Fruit fly (Drosophila melanogaster) whole organism, wandering third instar larva: ENCODE results near the gene CG8861.

ENCODE experiments used
- Abd-B ChIP-seq: fragments of >200 bp; optimal IDR thresholded peaks from 2 replicates; lab custom pipeline; 2017; ENCODE audit warnings: missing biosample characterization, missing genetic modification characterization
- CG9705 ChIP-seq: fragments of 200-800 bp; sonication (Bioruptor generic); optimal IDR thresholded peaks from 2 replicates; lab custom pipeline; 2018; ENCODE audit warnings: missing biosample characterization, mild to moderate bottlenecking, missing genetic modification characterization
- CrebA ChIP-seq: fragments of 200-800 bp; sonication (Bioruptor generic); optimal IDR thresholded peaks from 2 replicates; lab custom pipeline; 2016; ENCODE audit warnings: missing biosample characterization, mild to moderate bottlenecking, missing genetic modification characterization, borderline replicate concordance
- Dfd ChIP-seq: fragments of >200 bp; optimal IDR thresholded peaks from 2 replicates; lab custom pipeline; 2017; ENCODE audit warnings: missing biosample characterization, missing genetic modification characterization
- GATAd ChIP-seq: sonication (Bioruptor generic); optimal IDR thresholded peaks from 2 replicates; lab custom pipeline; 2016; ENCODE audit warnings: missing biosample characterization, missing genetic modification characterization
- HLH106 ChIP-seq: fragments of 200-800 bp; optimal IDR thresholded peaks from 3 replicates; lab custom pipeline; 2019; ENCODE audit warnings: missing biosample characterization, mild to moderate bottlenecking, missing genetic modification characterization, moderate library complexity
- Hnf4 ChIP-seq: fragments of 200-800 bp; sonication (Bioruptor generic); optimal IDR thresholded peaks from 2 replicates; lab custom pipeline; 2016; ENCODE audit warnings: missing biosample characterization, mild to moderate bottlenecking, missing genetic modification characterization
- Hr83 ChIP-seq: fragments of 200-300 bp; sonication (Bioruptor generic); optimal IDR thresholded peaks from 2 replicates; lab custom pipeline; 2016; ENCODE audit warnings: missing biosample characterization, mild to moderate bottlenecking, missing genetic modification characterization, moderate library complexity; ENCODE audit not compliant: poor library complexity, severe bottlenecking
- Jra ChIP-seq: sonication (Bioruptor generic); optimal IDR thresholded peaks from 2 replicates; lab custom pipeline; 2016; ENCODE audit warnings: missing biosample characterization, missing genetic modification characterization
- Mio ChIP-seq: sonication (Bioruptor generic); optimal IDR thresholded peaks from 2 replicates; lab custom pipeline; 2016; ENCODE audit warnings: missing biosample characterization, missing genetic modification characterization
- Myc ChIP-seq: fragments of >200 bp; optimal IDR thresholded peaks from 2 replicates; lab custom pipeline; 2017
- N ChIP-seq: fragments of >200 bp; optimal IDR thresholded peaks from 2 replicates; lab custom pipeline; 2018; ENCODE audit warnings: missing biosample characterization, missing external identifiers, missing genetic modification characterization
- OdsH ChIP-seq: fragments of 200-800 bp; sonication (Bioruptor generic); optimal IDR thresholded peaks from 2 replicates; lab custom pipeline; 2016; ENCODE audit warnings: missing biosample characterization, mild to moderate bottlenecking, missing genetic modification characterization
- Rel ChIP-seq, 2 experiments: fragments of 200-800 bp; sonication (Bioruptor generic) in 1 of 2; optimal IDR thresholded peaks; 2 replicates in 1 of 2; 3 replicates in 1 of 2; lab custom pipeline; 2016 to 2019; ENCODE audit warnings: mild to moderate bottlenecking in 2 of 2, missing biosample characterization in 2 of 2, missing genetic modification characterization in 2 of 2, moderate library complexity in 1 of 2
- Sp1 ChIP-seq: fragments of 200-800 bp; sonication (Bioruptor generic); optimal IDR thresholded peaks from 3 replicates; lab custom pipeline; 2019; ENCODE audit warnings: missing biosample characterization, mild to moderate bottlenecking, missing genetic modification characterization, moderate library complexity
- Vsx2 ChIP-seq: fragments of 200-300, 225-300 bp; sonication (Bioruptor generic); optimal IDR thresholded peaks from 2 replicates; lab custom pipeline; 2018; ENCODE audit warnings: missing biosample characterization, missing genetic modification characterization; ENCODE audit not compliant: partially characterized antibody
- br ChIP-seq: fragments of 200-800 bp; sonication (Bioruptor generic); optimal IDR thresholded peaks from 2 replicates; lab custom pipeline; 2016; ENCODE audit warnings: missing biosample characterization, missing genetic modification characterization
- brk ChIP-seq: fragments of 200-800 bp; sonication (Bioruptor generic); optimal IDR thresholded peaks from 2 replicates; lab custom pipeline; 2016; ENCODE audit warnings: missing biosample characterization, mild to moderate bottlenecking, missing genetic modification characterization
- dl ChIP-seq, 2 experiments: fragments of 175-275, 200-275 bp in 1 of 2; fragments of 200-275 bp in 1 of 2; sonication (Bioruptor generic); optimal IDR thresholded peaks; lab custom pipeline; 2018; ENCODE audit warnings: mild to moderate bottlenecking in 2 of 2, missing biosample characterization in 2 of 2, missing genetic modification characterization in 2 of 2, moderate library complexity in 2 of 2; ENCODE audit not compliant: partially characterized antibody in 2 of 2, insufficient read depth in 1 of 2
- dmrt93B ChIP-seq: fragments of 200-800 bp; sonication (Bioruptor generic); optimal IDR thresholded peaks from 2 replicates; lab custom pipeline; 2018; ENCODE audit warnings: missing biosample characterization, mild to moderate bottlenecking, missing genetic modification characterization
- dsf ChIP-seq: sonication (Bioruptor generic); optimal IDR thresholded peaks from 2 replicates; lab custom pipeline; 2016; ENCODE audit warnings: missing biosample characterization, missing genetic modification characterization, borderline replicate concordance
- ey ChIP-seq: fragments of 200-800 bp; sonication (Bioruptor generic); optimal IDR thresholded peaks from 2 replicates; lab custom pipeline; 2016; ENCODE audit warnings: missing biosample characterization, missing genetic modification characterization
- foxo ChIP-seq, 2 experiments: fragments of 200-800 bp; sonication (Bioruptor generic); optimal IDR thresholded peaks; 2 replicates in 1 of 2; 3 replicates in 1 of 2; lab custom pipeline; 2016 to 2017; ENCODE audit warnings: missing biosample characterization in 2 of 2, missing genetic modification characterization in 2 of 2
- fru ChIP-seq: fragments of 200-800 bp; sonication (Bioruptor generic); optimal IDR thresholded peaks from 3 replicates; lab custom pipeline; 2016; ENCODE audit warnings: missing biosample characterization, mild to moderate bottlenecking, missing genetic modification characterization
- h ChIP-seq: fragments of 200-800 bp; sonication (Bioruptor generic); optimal IDR thresholded peaks from 3 replicates; lab custom pipeline; 2016; ENCODE audit warnings: missing biosample characterization, mild to moderate bottlenecking, missing genetic modification characterization
- jim ChIP-seq: fragments of 175-275, 200-325 bp; sonication (Bioruptor generic); optimal IDR thresholded peaks from 2 replicates; lab custom pipeline; 2016; ENCODE audit warnings: missing biosample characterization, mild to moderate bottlenecking, missing genetic modification characterization
- pan ChIP-seq: fragments of >200 bp; optimal IDR thresholded peaks from 2 replicates; lab custom pipeline; 2017
- psq ChIP-seq: fragments of 200-800 bp; sonication (Bioruptor generic); optimal IDR thresholded peaks from 3 replicates; lab custom pipeline; 2017; ENCODE audit warnings: missing biosample characterization, mild to moderate bottlenecking, missing genetic modification characterization, moderate library complexity
- rgr ChIP-seq: fragments of 200-800 bp; sonication (Bioruptor generic); optimal IDR thresholded peaks from 3 replicates; lab custom pipeline; 2016; ENCODE audit warnings: missing biosample characterization, mild to moderate bottlenecking, missing genetic modification characterization
- sage ChIP-seq: fragments of 200-800 bp; sonication (Bioruptor generic); optimal IDR thresholded peaks from 2 replicates; lab custom pipeline; 2016; ENCODE audit warnings: missing biosample characterization, mild to moderate bottlenecking, missing genetic modification characterization
- sv ChIP-seq: fragments of 200-800 bp; sonication (Bioruptor generic); optimal IDR thresholded peaks from 3 replicates; lab custom pipeline; 2016; ENCODE audit warnings: missing biosample characterization, missing genetic modification characterization
- tai ChIP-seq: sonication (Bioruptor generic); optimal IDR thresholded peaks from 2 replicates; lab custom pipeline; 2016; ENCODE audit warnings: missing biosample characterization, missing genetic modification characterization
- woc ChIP-seq: sonication (Bioruptor generic); optimal IDR thresholded peaks from 2 replicates; lab custom pipeline; 2016; ENCODE audit warnings: missing biosample characterization, mild to moderate bottlenecking, missing genetic modification characterization

Gene CG8861

dm6 chr3R:9341189-9342012 lies 13.1 kb upstream of the CG8861 start (continued):
- TF ChIP-seq CrebA (GFP tag; lab: Kevin White, UChicago) = peak; percentile 89
- TF ChIP-seq Jra = peak; percentile 78
- peak; percentile 82 for TF ChIP-seq Rel (GFP tag; optimal IDR thresholded peaks at IDR 0.05; lab: Kevin White, UChicago)
- peak; percentile 77 for TF ChIP-seq Rel (tag; optimal IDR thresholded peaks at IDR 0.05; lab: Kevin White, UChicago)
- peak; percentile 83 for TF ChIP-seq CG9705 (GFP tag; lab: Kevin White, UChicago)
- TF ChIP-seq woc (GFP tag; lab: Kevin White, UChicago) = peak; percentile 94
- no peak for TF ChIP-seq Myc
- peak; percentile 88 for TF ChIP-seq OdsH (GFP tag; lab: Kevin White, UChicago)
- TF ChIP-seq h = peak; percentile 90
- TF ChIP-seq dl (GFP tag; optimal IDR thresholded peaks at IDR 0.05; lab: Kevin White, UChicago; ENCODE audit: insufficient read depth in 1 of 2, partially characterized antibody in 2 of 2) = peak in 1 of 2 experiments; percentile 26

- TF ChIP-seq foxo (GFP tag; optimal IDR thresholded peaks at IDR 0.05; lab: Kevin White, UChicago) = peak; percentile 35 to 89
- peak; percentile 78 for TF ChIP-seq psq
- peak; percentile 85 for TF ChIP-seq dmrt93B (GFP tag; lab: Kevin White, UChicago)
- TF ChIP-seq sage (GFP tag; lab: Kevin White, UChicago) = no peak
- no peak for TF ChIP-seq Hr83 (GFP tag; lab: Kevin White, UChicago)
- TF ChIP-seq jim (GFP tag; lab: Kevin White, UChicago) = no peak
- peak; percentile 91 for TF ChIP-seq Sp1 (GFP tag; lab: Kevin White, UChicago)
- peak; percentile 79 for TF ChIP-seq fru (GFP tag; lab: Kevin White, UChicago)
- no peak for TF ChIP-seq Vsx2
- peak; percentile 75 for TF ChIP-seq CG9705 (GFP tag; lab: Kevin White, UChicago)
- peak; percentile 71 for TF ChIP-seq br (GFP tag; lab: Kevin White, UChicago)
- peak; percentile 47 for TF ChIP-seq woc (GFP tag; lab: Kevin White, UChicago)
- TF ChIP-seq Abd-B = no peak
- TF ChIP-seq Rel (GFP tag; optimal IDR thresholded peaks at IDR 0.05; lab: Kevin White, UChicago) = no peak
- peak; percentile 66 for TF ChIP-seq Rel (tag; optimal IDR thresholded peaks at IDR 0.05; lab: Kevin White, UChicago)
- peak; percentile 71 for TF ChIP-seq h
- no peak for TF ChIP-seq Jra
- peak; percentile 45 for TF ChIP-seq CrebA (GFP tag; lab: Kevin White, UChicago)
- peak; percentile 31 for TF ChIP-seq pan
- peak; percentile 91 for TF ChIP-seq HLH106 (tag; lab: Kevin White, UChicago)
- peak; percentile 73 for TF ChIP-seq sv (GFP tag; lab: Kevin White, UChicago)
- no peak for TF ChIP-seq Dfd (GFP tag; lab: Kevin White, UChicago)
- TF ChIP-seq Mio (GFP tag; lab: Kevin White, UChicago) = peak; percentile 35
- peak; percentile 60 for TF ChIP-seq Hnf4 (GFP tag; lab: Kevin White, UChicago)
- peak; percentile 18 for TF ChIP-seq tai (GFP tag; lab: Kevin White, UChicago)
- TF ChIP-seq ey (GFP tag; lab: Kevin White, UChicago) = peak; percentile 57
- TF ChIP-seq rgr (GFP tag; lab: Kevin White, UChicago) = peak; percentile 87
- TF ChIP-seq OdsH (GFP tag; lab: Kevin White, UChicago) = peak; percentile 85
Observed at dm6 chr3R:9340425-9341188, 12.3 kb upstream of the CG8861 start.

- no peak for TF ChIP-seq brk
- no peak for TF ChIP-seq OdsH (GFP tag; lab: Kevin White, UChicago)
- TF ChIP-seq Hnf4 (GFP tag; lab: Kevin White, UChicago) = no peak
- TF ChIP-seq Myc = no peak
- TF ChIP-seq Jra = no peak
- TF ChIP-seq CrebA (GFP tag; lab: Kevin White, UChicago) = no peak
- no peak for TF ChIP-seq dsf (GFP tag; lab: Kevin White, UChicago)
- TF ChIP-seq tai (GFP tag; lab: Kevin White, UChicago) = no peak
- no peak for TF ChIP-seq psq
- TF ChIP-seq GATAd (GFP tag; lab: Kevin White, UChicago) = no peak
- no peak for TF ChIP-seq CG9705 (GFP tag; lab: Kevin White, UChicago)
- no peak for TF ChIP-seq dmrt93B (GFP tag; lab: Kevin White, UChicago)
- no peak for TF ChIP-seq Mio (GFP tag; lab: Kevin White, UChicago)
- no peak for TF ChIP-seq Vsx2
- no peak for TF ChIP-seq br (GFP tag; lab: Kevin White, UChicago)
- TF ChIP-seq Hr83 (GFP tag; lab: Kevin White, UChicago) = no peak
- TF ChIP-seq sv (GFP tag; lab: Kevin White, UChicago) = no peak
- no peak for TF ChIP-seq N
- no peak for TF ChIP-seq woc (GFP tag; lab: Kevin White, UChicago)
- no peak for TF ChIP-seq dl (GFP tag; optimal IDR thresholded peaks at IDR 0.05; lab: Kevin White, UChicago; ENCODE audit: insufficient read depth in 1 of 2, partially characterized antibody in 2 of 2)
Observed at dm6 chr3R:9340076-9340315, 11.7 kb upstream of the CG8861 start, which contains the start of gene drn. drn (plus strand) TSS chr3R:9340216.
